Worm (Caenorhabditis elegans) whole organism, L3 larva: Measurements from ENCODE around the gene C27B7.2.
A peak's percentile ranks its signal among the peaks of the same experiment; 100 is the strongest.

Experiments used
- R02D3.7 ChIP-seq: fragments of 150-350 bp; optimal IDR thresholded peaks from 2 replicates; lab custom pipeline; 2014; ENCODE audit warnings: missing biosample characterization, missing genetic modification characterization
- ZK546.5 ChIP-seq: sonication (generic microtip); optimal IDR thresholded peaks from 2 replicates; lab custom pipeline; 2017; ENCODE audit warnings: missing biosample characterization, missing genetic modification characterization
- aly-2 ChIP-seq: fragments of 150-350 bp; optimal IDR thresholded peaks from 2 replicates; lab custom pipeline; 2014; ENCODE audit warnings: missing biosample characterization, missing genetic modification characterization
- ama-1 ChIP-seq: fragments of 150-350 bp; optimal IDR thresholded peaks from 2 replicates; lab custom pipeline; 2018
- ceh-16 ChIP-seq: sonication (generic microtip); optimal IDR thresholded peaks from 2 replicates; lab custom pipeline; 2017; ENCODE audit warnings: missing biosample characterization, missing genetic modification characterization
- ceh-28 ChIP-seq: fragments of 150-350 bp; optimal IDR thresholded peaks from 2 replicates; lab custom pipeline; 2014; ENCODE audit warnings: missing biosample characterization, missing genetic modification reagents, missing genetic modification characterization
- ceh-82 ChIP-seq: fragments of 150-350 bp; optimal IDR thresholded peaks from 2 replicates; lab custom pipeline; 2014; ENCODE audit warnings: missing biosample characterization, missing genetic modification characterization
- ceh-9 ChIP-seq: sonication (generic microtip); optimal IDR thresholded peaks from 2 replicates; lab custom pipeline; 2018; ENCODE audit warnings: missing biosample characterization, missing genetic modification characterization
- daf-12 ChIP-seq: fragments of 150-350 bp; optimal IDR thresholded peaks from 2 replicates; lab custom pipeline; 2014; ENCODE audit warnings: missing biosample characterization, missing genetic modification reagents, missing genetic modification characterization
- egl-27 ChIP-seq: sonication (generic microtip); optimal IDR thresholded peaks from 4 replicates; lab custom pipeline; 2017; ENCODE audit warnings: missing biosample characterization, missing genetic modification reagents, missing genetic modification characterization
- egl-5 ChIP-seq: fragments of 150-350 bp; optimal IDR thresholded peaks from 2 replicates; lab custom pipeline; 2017; ENCODE audit warnings: missing biosample characterization, missing genetic modification reagents, missing genetic modification characterization, inconsistent platforms
- elt-1 ChIP-seq: fragments of 150-350 bp; optimal IDR thresholded peaks from 2 replicates; lab custom pipeline; 2014; ENCODE audit warnings: missing biosample characterization, missing genetic modification characterization
- elt-2 ChIP-seq: sonication (generic microtip); optimal IDR thresholded peaks from 2 replicates; lab custom pipeline; 2016; ENCODE audit warnings: missing genetic modification reagents, mild to moderate bottlenecking, missing genetic modification characterization, missing compliant biosample characterization
- elt-3 ChIP-seq, 3 experiments: fragments of 150-350 bp in 1 of 3; sonication (generic microtip) in 2 of 3; optimal IDR thresholded peaks; 2 replicates in 2 of 3; 4 replicates in 1 of 3; lab custom pipeline; 2014 to 2017; ENCODE audit warnings: missing biosample characterization in 3 of 3, missing genetic modification characterization in 3 of 3
- eor-1 ChIP-seq, 2 experiments: fragments of 150-350 bp; optimal IDR thresholded peaks; 2 replicates each; lab custom pipeline; 2014 to 2018; ENCODE audit warnings: missing biosample characterization in 2 of 2, missing genetic modification characterization in 2 of 2
- fkh-10 ChIP-seq: sonication (generic microtip); optimal IDR thresholded peaks from 2 replicates; lab custom pipeline; 2017; ENCODE audit warnings: missing biosample characterization, missing genetic modification reagents, missing genetic modification characterization
- fkh-2 ChIP-seq: fragments of 150-350 bp; optimal IDR thresholded peaks from 2 replicates; lab custom pipeline; 2014; ENCODE audit warnings: missing biosample characterization, missing genetic modification reagents, missing genetic modification characterization
- fos-1 ChIP-seq: fragments of 150-350 bp; optimal IDR thresholded peaks from 2 replicates; lab custom pipeline; 2014; ENCODE audit warnings: missing biosample characterization, missing genetic modification characterization
- hmg-11 ChIP-seq: sonication (generic microtip); optimal IDR thresholded peaks from 2 replicates; lab custom pipeline; 2016; ENCODE audit warnings: missing genetic modification characterization, missing compliant biosample characterization
- jun-1 ChIP-seq: fragments of 150-350 bp; optimal IDR thresholded peaks from 2 replicates; lab custom pipeline; 2014; ENCODE audit warnings: missing biosample characterization, missing genetic modification reagents, missing genetic modification characterization
- lin-15B ChIP-seq: fragments of 150-350 bp; optimal IDR thresholded peaks from 2 replicates; lab custom pipeline; 2014; ENCODE audit warnings: missing biosample characterization, missing genetic modification characterization
- lin-39 ChIP-seq: fragments of 150-350 bp; optimal IDR thresholded peaks from 2 replicates; lab custom pipeline; 2018; ENCODE audit warnings: missing biosample characterization, missing genetic modification reagents, missing genetic modification characterization
- lsy-12 ChIP-seq: sonication (generic microtip); optimal IDR thresholded peaks from 2 replicates; lab custom pipeline; 2016; ENCODE audit warnings: mild to moderate bottlenecking, missing genetic modification characterization, missing compliant biosample characterization
- mdl-1 ChIP-seq: fragments of 150-350 bp; optimal IDR thresholded peaks from 2 replicates; lab custom pipeline; 2014; ENCODE audit warnings: missing biosample characterization, missing genetic modification characterization
- mml-1 ChIP-seq: fragments of 150-350 bp; sonication (generic microtip); optimal IDR thresholded peaks from 3 replicates; lab custom pipeline; 2014; ENCODE audit warnings: missing biosample characterization, missing genetic modification characterization
- nfya-1 ChIP-seq: sonication (generic microtip); optimal IDR thresholded peaks from 2 replicates; lab custom pipeline; 2017; ENCODE audit warnings: missing genetic modification characterization, mild to moderate bottlenecking, missing compliant biosample characterization, antibody characterized with exemption, moderate library complexity; ENCODE audit not compliant: insufficient read depth
- nhr-11 ChIP-seq: fragments of 150-350 bp; optimal IDR thresholded peaks from 2 replicates; lab custom pipeline; 2014; ENCODE audit warnings: missing biosample characterization, missing genetic modification characterization
- nhr-12 ChIP-seq: fragments of 150-350 bp; optimal IDR thresholded peaks from 2 replicates; lab custom pipeline; 2014; ENCODE audit warnings: missing biosample characterization, missing genetic modification characterization
- nhr-23 ChIP-seq: fragments of 150-350 bp; optimal IDR thresholded peaks from 2 replicates; lab custom pipeline; 2014; ENCODE audit warnings: missing biosample characterization, missing genetic modification reagents, missing genetic modification characterization
- nhr-237 ChIP-seq: fragments of 150-350 bp; optimal IDR thresholded peaks from 2 replicates; lab custom pipeline; 2014; ENCODE audit warnings: missing biosample characterization, missing genetic modification characterization
- nhr-25 ChIP-seq: sonication (generic microtip); optimal IDR thresholded peaks from 2 replicates; lab custom pipeline; 2017; ENCODE audit warnings: missing biosample characterization, missing genetic modification characterization
- nhr-28 ChIP-seq: fragments of 150-350 bp; optimal IDR thresholded peaks from 2 replicates; lab custom pipeline; 2014; ENCODE audit warnings: missing biosample characterization, missing genetic modification characterization
- nhr-43 ChIP-seq: sonication (generic microtip); optimal IDR thresholded peaks from 2 replicates; lab custom pipeline; 2016; ENCODE audit warnings: mild to moderate bottlenecking, missing genetic modification characterization, missing compliant biosample characterization; ENCODE audit not compliant: poor library complexity, severe bottlenecking
- nhr-67 ChIP-seq: fragments of 150-350 bp; optimal IDR thresholded peaks from 2 replicates; lab custom pipeline; 2014; ENCODE audit warnings: missing biosample characterization, missing genetic modification characterization
- nhr-76 ChIP-seq: fragments of 150-350 bp; sonication (generic microtip); optimal IDR thresholded peaks from 5 replicates; lab custom pipeline; 2014; ENCODE audit warnings: missing biosample characterization, missing genetic modification characterization
- nhr-77 ChIP-seq: fragments of 150-350 bp; optimal IDR thresholded peaks from 2 replicates; lab custom pipeline; 2014; ENCODE audit warnings: missing biosample characterization, missing genetic modification characterization
- pha-4 ChIP-seq: fragments of 150-350 bp; optimal IDR thresholded peaks from 2 replicates; lab custom pipeline; 2014; ENCODE audit warnings: missing biosample characterization, missing genetic modification reagents, missing genetic modification characterization
- pqm-1 ChIP-seq: fragments of 150-350 bp; optimal IDR thresholded peaks from 2 replicates; lab custom pipeline; 2017; ENCODE audit warnings: missing biosample characterization, missing genetic modification characterization, inconsistent platforms
- sea-2 ChIP-seq: fragments of 150-350 bp; sonication (generic microtip); optimal IDR thresholded peaks from 4 replicates; lab custom pipeline; 2014; ENCODE audit warnings: missing biosample characterization, missing genetic modification reagents, missing genetic modification characterization
- skn-1 ChIP-seq: fragments of 150-350 bp; optimal IDR thresholded peaks from 2 replicates; lab custom pipeline; 2014; ENCODE audit warnings: missing biosample characterization, missing genetic modification characterization
- snpc-4 ChIP-seq: fragments of 150-350 bp; optimal IDR thresholded peaks from 2 replicates; lab custom pipeline; 2014; ENCODE audit warnings: missing biosample characterization, missing genetic modification characterization
- tbx-2 ChIP-seq: sonication (generic microtip); optimal IDR thresholded peaks from 2 replicates; lab custom pipeline; 2016; ENCODE audit warnings: mild to moderate bottlenecking, missing genetic modification characterization, missing compliant biosample characterization
- unc-39 ChIP-seq: sonication (generic microtip); optimal IDR thresholded peaks from 4 replicates; lab custom pipeline; 2017; ENCODE audit warnings: missing biosample characterization, missing genetic modification characterization
- unc-62 ChIP-seq: fragments of 150-350 bp; sonication (generic microtip); optimal IDR thresholded peaks from 4 replicates; lab custom pipeline; 2014; ENCODE audit warnings: missing biosample characterization, missing genetic modification reagents, missing genetic modification characterization
- zag-1 ChIP-seq: fragments of 150-350 bp; optimal IDR thresholded peaks from 2 replicates; lab custom pipeline; 2014; ENCODE audit warnings: missing biosample characterization, missing genetic modification characterization
- ztf-11 ChIP-seq: fragments of 150-350 bp; optimal IDR thresholded peaks from 2 replicates; lab custom pipeline; 2014; ENCODE audit warnings: missing biosample characterization, missing genetic modification characterization
- ztf-4 ChIP-seq: fragments of 150-350 bp; optimal IDR thresholded peaks from 2 replicates; lab custom pipeline; 2014; ENCODE audit warnings: missing biosample characterization, missing genetic modification characterization

The C27B7.2 gene

ce11 chrIV:8893746-8894145, 1.1 kb downstream of the C27B7.2 start, which contains the start of gene rad-54.L2:
Gene rad-54.L2 (plus strand): TSS chrIV:8894077.
- TF ChIP-seq zag-1 (tag; lab: Kevin White, UChicago) (no peak), nhr-25 (tag; lab: Kevin White, UChicago) (peak; percentile 71), elt-1 (tag; lab: Kevin White, UChicago) (no peak), hmg-11 (tag; lab: Kevin White, UChicago) (peak; percentile 22), ceh-82 (tag; lab: Kevin White, UChicago) (no peak), ceh-28 (tag; lab: Kevin White, UChicago) (peak; percentile 54), ceh-9 (tag; lab: Kevin White, UChicago) (no peak), lin-15B (peak; percentile 72), snpc-4 (tag; lab: Kevin White, UChicago) (no peak), elt-2 (tag; lab: Kevin White, UChicago) (peak; percentile 60), sea-2 (GFP tag; lab: Kevin White, UChicago) (no peak), lsy-12 (no peak), daf-12 (tag; lab: Kevin White, UChicago) (no peak), nhr-23 (tag; lab: Kevin White, UChicago) (peak; percentile 18), egl-27 (tag; lab: Kevin White, UChicago) (no peak), elt-3 (tag; optimal IDR thresholded peaks at IDR 0.05; lab: Kevin White, UChicago) (no peak), unc-62 (no peak), mdl-1 (tag; lab: Kevin White, UChicago) (no peak), tbx-2 (no peak), ZK546.5 (tag; lab: Kevin White, UChicago) (no peak), pha-4 (tag; lab: Kevin White, UChicago) (peak; percentile 99), jun-1 (peak; percentile 26), fkh-10 (no peak), nhr-43 (tag; lab: Kevin White, UChicago) (no peak), nhr-76 (tag; lab: Kevin White, UChicago) (no peak), nhr-28 (tag; lab: Kevin White, UChicago) (no peak), nhr-11 (peak; percentile 6), nhr-237 (tag; lab: Kevin White, UChicago) (no peak), unc-39 (no peak), R02D3.7 (tag; lab: Kevin White, UChicago) (no peak), skn-1 (no peak), fkh-2 (tag; lab: Kevin White, UChicago) (no peak), ceh-16 (tag; lab: Kevin White, UChicago) (no peak), ztf-11 (no peak), fos-1 (tag; lab: Kevin White, UChicago) (no peak), lin-39 (tag; lab: Kevin White, UChicago) (peak; percentile 28), ama-1 (lab: Kevin White, UChicago) (peak; percentile 20), nfya-1 (tag; lab: Kevin White, UChicago) (peak; percentile 74), egl-5 (tag; lab: Kevin White, UChicago) (peak; percentile 69), nhr-77 (tag; lab: Kevin White, UChicago) (no peak), pqm-1 (tag; lab: Kevin White, UChicago) (peak; percentile 46), aly-2 (tag; lab: Kevin White, UChicago) (no peak), eor-1 (tag; optimal IDR thresholded peaks at IDR 0.05; lab: Kevin White, UChicago) (no peak), ztf-4 (tag; lab: Kevin White, UChicago) (peak; percentile 57), nhr-67 (no peak), nhr-12 (tag; lab: Kevin White, UChicago) (no peak), mml-1 (tag; lab: Kevin White, UChicago) (no peak)
